Fruit fly (Drosophila melanogaster) whole organism, embryonic: ENCODE measurements around the gene CG34409.

Experiments
- Awh ChIP-seq: fragments of 200-800 bp; sonication (Bioruptor generic); IDR thresholded peaks from 2 replicates; pipeline ENCODE4, ENCODE4 v1.3.6; 2022; ENCODE audit warnings: missing biosample characterization, missing genetic modification characterization
- Bteb2 ChIP-seq: fragments of 200-800 bp; sonication (Bioruptor generic); optimal IDR thresholded peaks from 2 replicates; lab custom pipeline; 2016; ENCODE audit warnings: missing biosample characterization, missing genetic modification characterization
- CG10565 ChIP-seq: fragments of 200-800 bp; sonication (Bioruptor generic); optimal IDR thresholded peaks from 3 replicates; lab custom pipeline; 2016; ENCODE audit warnings: missing biosample characterization, mild to moderate bottlenecking, missing genetic modification characterization
- CG12155 ChIP-seq: fragments of 200-800 bp; sonication (Bioruptor generic); optimal IDR thresholded peaks from 3 replicates; lab custom pipeline; 2016; ENCODE audit warnings: missing biosample characterization, missing genetic modification characterization
- CG15479 ChIP-seq: fragments of 200-800 bp; sonication (Bioruptor generic); optimal IDR thresholded peaks from 3 replicates; lab custom pipeline; 2019; ENCODE audit warnings: missing biosample characterization, mild to moderate bottlenecking, missing genetic modification characterization, moderate library complexity
- CG15514 ChIP-seq: fragments of 200-800 bp; sonication (Bioruptor generic); optimal IDR thresholded peaks from 3 replicates; lab custom pipeline; 2017; ENCODE audit warnings: missing biosample characterization, missing genetic modification characterization, mild to moderate bottlenecking, moderate library complexity, missing genetic modification reagents
- CG15696 ChIP-seq: fragments of 200-800 bp; sonication (Bioruptor generic); optimal IDR thresholded peaks from 2 replicates; lab custom pipeline; 2019; ENCODE audit warnings: missing biosample characterization, mild to moderate bottlenecking, missing genetic modification characterization, moderate library complexity
- CG17829 ChIP-seq: fragments of 200-800 bp; optimal IDR thresholded peaks from 2 replicates; lab custom pipeline; 2019; ENCODE audit warnings: missing biosample characterization, mild to moderate bottlenecking, missing genetic modification characterization, moderate library complexity
- CG1792 ChIP-seq: fragments of 200-800 bp; sonication (Bioruptor generic); optimal IDR thresholded peaks from 2 replicates; lab custom pipeline; 2016; ENCODE audit warnings: missing biosample characterization, missing genetic modification characterization
- CG18764 ChIP-seq: fragments of 200-800 bp; sonication (Bioruptor generic); optimal IDR thresholded peaks from 3 replicates; lab custom pipeline; 2016; ENCODE audit warnings: missing biosample characterization, missing genetic modification characterization
- CG31388 ChIP-seq: fragments of 200-800 bp; sonication (Bioruptor generic); optimal IDR thresholded peaks from 2 replicates; lab custom pipeline; 2016; ENCODE audit warnings: missing biosample characterization, missing genetic modification characterization
- CG32767 ChIP-seq: fragments of 200-800 bp; sonication (Bioruptor generic); IDR thresholded peaks from 2 replicates; pipeline ENCODE4 v1.3.6; 2022; ENCODE audit warnings: missing biosample characterization, missing genetic modification characterization
- CG6813 ChIP-seq: fragments of 200-800 bp; sonication (Bioruptor generic); optimal IDR thresholded peaks from 2 replicates; lab custom pipeline; 2017; ENCODE audit warnings: missing biosample characterization, missing genetic modification characterization, mild to moderate bottlenecking, moderate library complexity, missing genetic modification reagents
- CG7372 ChIP-seq: fragments of 200-800 bp; sonication (Bioruptor generic); IDR thresholded peaks from 2 replicates; pipeline ENCODE4 v1.3.6; 2022; ENCODE audit warnings: missing biosample characterization, missing genetic modification characterization
- CG7745 ChIP-seq: fragments of 200-800 bp; sonication (Bioruptor generic); optimal IDR thresholded peaks from 2 replicates; lab custom pipeline; 2018; ENCODE audit warnings: missing biosample characterization, mild to moderate bottlenecking, missing genetic modification characterization, moderate library complexity
- CG8359 ChIP-seq: fragments of 200-800 bp; sonication (Bioruptor generic); optimal IDR thresholded peaks from 2 replicates; lab custom pipeline; 2017; ENCODE audit warnings: missing biosample characterization, mild to moderate bottlenecking, missing genetic modification characterization, borderline replicate concordance
- CG9437 ChIP-seq: fragments of 200-800 bp; sonication (Bioruptor generic); optimal IDR thresholded peaks from 2 replicates; lab custom pipeline; 2018; ENCODE audit warnings: missing biosample characterization, mild to moderate bottlenecking, missing genetic modification characterization
- CG9797 ChIP-seq: fragments of 200-800 bp; sonication (Bioruptor generic); optimal IDR thresholded peaks from 3 replicates; lab custom pipeline; 2018; ENCODE audit warnings: missing biosample characterization, mild to moderate bottlenecking, missing genetic modification characterization
- Dip2 ChIP-seq: fragments of 200-800 bp; sonication (Bioruptor generic); IDR thresholded peaks from 2 replicates; pipeline ENCODE4 v1.3.6; 2022; ENCODE audit warnings: missing biosample characterization, missing genetic modification characterization
- Doc3 ChIP-seq: fragments of 200-800 bp; sonication (Bioruptor generic); IDR thresholded peaks from 3 replicates; pipeline ENCODE4 v1.3.6; 2022; ENCODE audit warnings: missing biosample characterization, missing genetic modification characterization; ENCODE audit not compliant: partially characterized antibody
- HHEX ChIP-seq: fragments of 200-800 bp; sonication (Bioruptor generic); optimal IDR thresholded peaks from 3 replicates; lab custom pipeline; 2017; ENCODE audit warnings: missing biosample characterization, mild to moderate bottlenecking, missing genetic modification characterization, missing genetic modification reagents
- Hey ChIP-seq: fragments of 200-800 bp; sonication (Bioruptor generic); optimal IDR thresholded peaks from 3 replicates; lab custom pipeline; 2018; ENCODE audit warnings: missing biosample characterization, mild to moderate bottlenecking, missing genetic modification characterization
- Mad ChIP-seq: fragments of 200-800 bp; sonication (Bioruptor generic); optimal IDR thresholded peaks from 2 replicates; lab custom pipeline; 2016; ENCODE audit warnings: missing biosample characterization, missing genetic modification characterization
- Mes4 ChIP-seq: fragments of 200-800 bp; sonication (Bioruptor generic); optimal IDR thresholded peaks from 2 replicates; lab custom pipeline; 2016; ENCODE audit warnings: missing biosample characterization, missing genetic modification characterization
- Oli ChIP-seq: fragments of 200-800 bp; sonication (Bioruptor generic); optimal IDR thresholded peaks from 2 replicates; lab custom pipeline; 2018; ENCODE audit warnings: missing biosample characterization, mild to moderate bottlenecking, missing genetic modification characterization, moderate library complexity
- Scr ChIP-seq: fragments of 200-800 bp; sonication (Bioruptor generic); IDR thresholded peaks from 2 replicates; pipeline ENCODE4 v1.3.6; 2022; ENCODE audit warnings: missing biosample characterization, missing genetic modification characterization; ENCODE audit not compliant: partially characterized antibody
- Six4 ChIP-seq: fragments of 200-800 bp; sonication (Bioruptor generic); optimal IDR thresholded peaks from 2 replicates; lab custom pipeline; 2016; ENCODE audit warnings: missing biosample characterization, missing genetic modification characterization
- TFAM ChIP-seq: fragments of 200-800 bp; sonication (Bioruptor generic); optimal IDR thresholded peaks from 2 replicates; lab custom pipeline; 2017; ENCODE audit warnings: missing biosample characterization, missing genetic modification characterization, inconsistent platforms
- Vsx1 ChIP-seq: fragments of 200-800 bp; sonication (Bioruptor generic); optimal IDR thresholded peaks from 2 replicates; lab custom pipeline; 2017; ENCODE audit warnings: missing biosample characterization, mild to moderate bottlenecking, missing genetic modification characterization, missing genetic modification reagents
- abd-A ChIP-seq: fragments of 200-800 bp; sonication (Bioruptor generic); optimal IDR thresholded peaks from 3 replicates; lab custom pipeline; 2019; ENCODE audit warnings: missing biosample characterization, mild to moderate bottlenecking, missing genetic modification characterization, moderate library complexity
- ara ChIP-seq: fragments of 200-800 bp; sonication (Bioruptor generic); IDR thresholded peaks from 2 replicates; pipeline ENCODE4 v1.3.6; 2022; ENCODE audit warnings: missing biosample characterization, missing genetic modification characterization
- ash1 ChIP-seq: fragments of 200-800 bp; sonication (Bioruptor generic); optimal IDR thresholded peaks from 2 replicates; lab custom pipeline; 2018; ENCODE audit warnings: missing biosample characterization, mild to moderate bottlenecking, missing genetic modification characterization
- bab2 ChIP-seq: fragments of 200-800 bp; sonication (Bioruptor generic); optimal IDR thresholded peaks from 2 replicates; lab custom pipeline; 2016; ENCODE audit warnings: missing biosample characterization, missing genetic modification characterization
- bsh ChIP-seq, 2 experiments: fragments of 200-800 bp; sonication (Bioruptor generic); optimal IDR thresholded peaks; 2 replicates each; lab custom pipeline; 2017 to 2018; ENCODE audit warnings: mild to moderate bottlenecking in 2 of 2, missing biosample characterization in 2 of 2, missing genetic modification characterization in 2 of 2, moderate library complexity in 1 of 2
- jumu ChIP-seq: fragments of 200-800 bp; sonication (Bioruptor generic); optimal IDR thresholded peaks from 3 replicates; lab custom pipeline; 2016; ENCODE audit warnings: missing biosample characterization, missing genetic modification characterization
- lmd ChIP-seq: fragments of 200-800 bp; sonication (Bioruptor generic); IDR thresholded peaks from 2 replicates; pipeline ENCODE4 v1.3.6; 2022; ENCODE audit warnings: missing biosample characterization, missing genetic modification characterization
- nmo ChIP-seq: fragments of 200-800 bp; sonication (Bioruptor generic); optimal IDR thresholded peaks from 2 replicates; lab custom pipeline; 2018; ENCODE audit warnings: missing biosample characterization, mild to moderate bottlenecking, missing genetic modification characterization, moderate library complexity
- p53 ChIP-seq: fragments of 200-800 bp; sonication (Bioruptor generic); optimal IDR thresholded peaks from 2 replicates; lab custom pipeline; 2016; ENCODE audit warnings: missing biosample characterization, missing genetic modification characterization
- pan ChIP-seq, 4 experiments: fragments of >200 bp in 3 of 4; fragments of 200-800 bp in 1 of 4; sonication (Bioruptor generic) in 1 of 4; optimal IDR thresholded peaks in 3 of 4; IDR thresholded peaks in 1 of 4; 2 replicates each; pipeline versions ENCODE4 v1.3.6 to Lab custom; 2017 to 2022; ENCODE audit warnings: missing biosample characterization in 2 of 4, missing genetic modification characterization in 2 of 4, mixed read lengths in 1 of 4
- pum ChIP-seq: fragments of 200-800 bp; sonication (Bioruptor generic); optimal IDR thresholded peaks from 2 replicates; lab custom pipeline; 2016; ENCODE audit warnings: missing biosample characterization, missing genetic modification characterization
- repo ChIP-seq: fragments of 200-800 bp; sonication (Bioruptor generic); optimal IDR thresholded peaks from 2 replicates; lab custom pipeline; 2016; ENCODE audit warnings: missing biosample characterization, missing genetic modification characterization
- run ChIP-seq: fragments of 200-800 bp; sonication (Bioruptor generic); optimal IDR thresholded peaks from 3 replicates; lab custom pipeline; 2018; ENCODE audit warnings: missing biosample characterization, mild to moderate bottlenecking, missing genetic modification characterization
- salm ChIP-seq: fragments of 200-800 bp; sonication (Bioruptor generic); optimal IDR thresholded peaks from 2 replicates; lab custom pipeline; 2018; ENCODE audit warnings: missing biosample characterization, mild to moderate bottlenecking, missing genetic modification characterization
- ssp ChIP-seq: fragments of 200-800 bp; sonication (Bioruptor generic); IDR thresholded peaks from 2 replicates; pipeline ENCODE4 v1.3.6; 2022; ENCODE audit warnings: missing biosample characterization, missing genetic modification characterization
- tap ChIP-seq: fragments of 200-800 bp; optimal IDR thresholded peaks from 3 replicates; lab custom pipeline; 2019; ENCODE audit warnings: missing biosample characterization, mild to moderate bottlenecking, missing genetic modification characterization, moderate library complexity
- tio ChIP-seq: fragments of 200-800 bp; sonication (Bioruptor generic); optimal IDR thresholded peaks from 2 replicates; lab custom pipeline; 2017; ENCODE audit warnings: missing biosample characterization, missing genetic modification characterization, inconsistent platforms
- yki ChIP-seq: fragments of >200 bp; optimal IDR thresholded peaks from 3 replicates; lab custom pipeline; 2018
- zfh2 ChIP-seq: fragments of 200-800 bp; sonication (Bioruptor generic); optimal IDR thresholded peaks from 2 replicates; lab custom pipeline; 2016; ENCODE audit warnings: missing biosample characterization, missing genetic modification characterization

CG34409 gene

dm6 chr3R:9762955-9763931, 17.1 kb upstream of the CG34409 start, which contains the start of the genes Snap24 and CG8478 (continued):
- no peak for TF ChIP-seq pum (GFP tag; lab: Kevin White, UChicago)
- TF ChIP-seq lmd: no peak
- TF ChIP-seq CG8359 (GFP tag; lab: Kevin White, UChicago): no peak
- no peak for TF ChIP-seq TFAM (GFP tag; lab: Kevin White, UChicago)
- TF ChIP-seq Bteb2 (GFP tag; lab: Kevin White, UChicago): no peak
- no peak for TF ChIP-seq pan (optimal IDR thresholded peaks at IDR 0.05; lab: Kevin White, UChicago)
- TF ChIP-seq pan (GFP tag; optimal IDR thresholded peaks at IDR 0.05 in 1 of 2, IDR thresholded peaks at IDR 0.05 in 1 of 2): no peak
- TF ChIP-seq zfh2 (GFP tag; lab: Kevin White, UChicago): no peak
- no peak for TF ChIP-seq abd-A (tag; lab: Kevin White, UChicago)
- no peak for TF ChIP-seq CG15696 (tag; lab: Kevin White, UChicago)
- TF ChIP-seq CG15514 (GFP tag; lab: Kevin White, UChicago): peak; percentile 23
- TF ChIP-seq tio: no peak
- no peak for TF ChIP-seq CG15479 (GFP tag; lab: Kevin White, UChicago)
- TF ChIP-seq CG31388 (GFP tag; lab: Kevin White, UChicago): no peak
- no peak for TF ChIP-seq Oli
- TF ChIP-seq Mes4 (GFP tag; lab: Kevin White, UChicago): no peak
- TF ChIP-seq ash1: no peak
- no peak for TF ChIP-seq Six4
- no peak for TF ChIP-seq CG10565
- no peak for TF ChIP-seq bsh (GFP tag; optimal IDR thresholded peaks at IDR 0.05; lab: Kevin White, UChicago)
- peak; percentile 92 for TF ChIP-seq ssp (GFP tag; lab: Robert Waterston, UW)
- TF ChIP-seq nmo (GFP tag; lab: Kevin White, UChicago): peak; percentile 37
- no peak for TF ChIP-seq ara (GFP tag; lab: Robert Waterston, UW)
- TF ChIP-seq salm (tag; lab: Kevin White, UChicago): no peak
- TF ChIP-seq p53 (GFP tag; lab: Kevin White, UChicago): no peak
- no peak for TF ChIP-seq tap
- peak; percentile 71 for TF ChIP-seq Doc3 (GFP tag; lab: Robert Waterston, UW)
- no peak for TF ChIP-seq CG32767
- no peak for TF ChIP-seq CG1792 (GFP tag; lab: Kevin White, UChicago)
- no peak for TF ChIP-seq Dip2 (GFP tag; lab: Robert Waterston, UW)
- no peak for TF ChIP-seq CG7372 (GFP tag; lab: Robert Waterston, UW)
- no peak for TF ChIP-seq yki
- TF ChIP-seq run (tag; lab: Kevin White, UChicago): no peak
- TF ChIP-seq CG18764 (GFP tag; lab: Kevin White, UChicago): no peak
- TF ChIP-seq jumu (GFP tag; lab: Kevin White, UChicago): no peak
- no peak for TF ChIP-seq HHEX (GFP tag; lab: Kevin White, UChicago)
- TF ChIP-seq CG6813 (GFP tag; lab: Kevin White, UChicago): no peak
- no peak for TF ChIP-seq CG9437
- no peak for TF ChIP-seq CG12155 (GFP tag; lab: Kevin White, UChicago)
- peak; percentile 79 for TF ChIP-seq Scr (GFP tag; lab: Robert Waterston, UW)
- no peak for TF ChIP-seq repo (GFP tag; lab: Kevin White, UChicago)
- no peak for TF ChIP-seq bab2 (GFP tag; lab: Kevin White, UChicago)
- no peak for TF ChIP-seq CG7745 (tag; lab: Kevin White, UChicago)
- no peak for TF ChIP-seq Vsx1 (GFP tag; lab: Kevin White, UChicago)
- no peak for TF ChIP-seq Awh (GFP tag; lab: Robert Waterston, UW)
- no peak for TF ChIP-seq Hey (tag; lab: Kevin White, UChicago)
- no peak for TF ChIP-seq Mad
- TF ChIP-seq CG9797 (GFP tag; lab: Kevin White, UChicago): peak; percentile 2
- no peak for TF ChIP-seq CG17829 (tag; lab: Kevin White, UChicago)
